Fruit fly (Drosophila melanogaster) whole organism, embryonic: ENCODE results near the gene CG14440.

ENCODE experiments used
- Ada2b ChIP-seq: fragments of 200-800 bp; sonication (Bioruptor generic); IDR thresholded peaks from 2 replicates; pipeline ENCODE4 v1.3.6; 2022; ENCODE audit warnings: missing biosample characterization, missing genetic modification characterization
- Aef1 ChIP-seq: fragments of 200-800 bp; sonication (Bioruptor generic); IDR thresholded peaks from 3 replicates; pipeline ENCODE4 v1.3.6; 2022; ENCODE audit warnings: missing biosample characterization, missing genetic modification characterization
- Atf-2 ChIP-seq: fragments of 200-800 bp; sonication (Bioruptor generic); optimal IDR thresholded peaks from 2 replicates; lab custom pipeline; 2016; ENCODE audit warnings: missing biosample characterization, missing genetic modification characterization
- CG10979 ChIP-seq: fragments of 200-800 bp; sonication (Bioruptor generic); optimal IDR thresholded peaks from 2 replicates; lab custom pipeline; 2018; ENCODE audit warnings: missing biosample characterization, mild to moderate bottlenecking, missing genetic modification characterization, moderate library complexity
- CG15601 ChIP-seq: fragments of 200-800 bp; sonication (Bioruptor generic); optimal IDR thresholded peaks from 3 replicates; lab custom pipeline; 2019; ENCODE audit warnings: missing biosample characterization, mild to moderate bottlenecking, missing genetic modification characterization, moderate library complexity
- CG16779 ChIP-seq: fragments of 200-800 bp; sonication (Bioruptor generic); IDR thresholded peaks from 2 replicates; pipeline ENCODE4 v1.3.6; 2022; ENCODE audit warnings: missing biosample characterization, missing genetic modification characterization
- CG1832 ChIP-seq: fragments of 200-800 bp; sonication (Bioruptor generic); optimal IDR thresholded peaks from 2 replicates; lab custom pipeline; 2017; ENCODE audit warnings: missing biosample characterization, mild to moderate bottlenecking, missing genetic modification characterization, inconsistent platforms
- CG3407 ChIP-seq: fragments of 200-800 bp; sonication (Bioruptor generic); optimal IDR thresholded peaks from 2 replicates; lab custom pipeline; 2018; ENCODE audit warnings: missing biosample characterization, mild to moderate bottlenecking, missing genetic modification characterization
- CG4854 ChIP-seq: fragments of 200-800 bp; sonication (Bioruptor generic); optimal IDR thresholded peaks from 2 replicates; lab custom pipeline; 2016; ENCODE audit warnings: missing biosample characterization, missing genetic modification characterization, inconsistent platforms
- CG6683 ChIP-seq: fragments of 200-800 bp; sonication (Bioruptor generic); optimal IDR thresholded peaks from 2 replicates; lab custom pipeline; 2017; ENCODE audit warnings: missing biosample characterization, mild to moderate bottlenecking, missing genetic modification characterization, missing genetic modification reagents
- CG7745 ChIP-seq: fragments of 200-800 bp; sonication (Bioruptor generic); optimal IDR thresholded peaks from 2 replicates; lab custom pipeline; 2018; ENCODE audit warnings: missing biosample characterization, mild to moderate bottlenecking, missing genetic modification characterization, moderate library complexity
- CG9609 ChIP-seq: fragments of 200-800 bp; sonication (Bioruptor generic); optimal IDR thresholded peaks from 3 replicates; lab custom pipeline; 2016; ENCODE audit warnings: missing biosample characterization, missing genetic modification characterization
- CG9727 ChIP-seq: fragments of 200-800 bp; sonication (Bioruptor generic); optimal IDR thresholded peaks from 3 replicates; lab custom pipeline; 2017; ENCODE audit warnings: missing biosample characterization, mild to moderate bottlenecking, missing genetic modification characterization
- Chrac-16 ChIP-seq: fragments of 200-800 bp; sonication (Bioruptor generic); optimal IDR thresholded peaks from 3 replicates; lab custom pipeline; 2016; ENCODE audit warnings: missing biosample characterization, missing genetic modification characterization
- CoRest ChIP-seq: fragments of 200-800 bp; sonication (Bioruptor generic); optimal IDR thresholded peaks from 3 replicates; lab custom pipeline; 2018; ENCODE audit warnings: missing biosample characterization, mild to moderate bottlenecking, missing genetic modification characterization, moderate library complexity
- Dp ChIP-seq: fragments of 200-800 bp; sonication (Bioruptor generic); optimal IDR thresholded peaks from 2 replicates; lab custom pipeline; 2018; ENCODE audit warnings: missing biosample characterization, mild to moderate bottlenecking, missing genetic modification characterization, moderate library complexity
- Eip74EF ChIP-seq, 2 experiments: fragments of 200-800 bp in 1 of 2; fragments of >200 bp in 1 of 2; sonication (Bioruptor generic) in 1 of 2; optimal IDR thresholded peaks; 2 replicates each; lab custom pipeline; 2017 to 2019; ENCODE audit warnings: missing biosample characterization in 2 of 2, missing genetic modification characterization in 2 of 2, mild to moderate bottlenecking in 1 of 2, moderate library complexity in 1 of 2
- Elba2 ChIP-seq: fragments of 200-800 bp; sonication (Bioruptor generic); optimal IDR thresholded peaks from 3 replicates; lab custom pipeline; 2016; ENCODE audit warnings: missing biosample characterization, missing genetic modification characterization
- Ets65A ChIP-seq: fragments of 200-800 bp; sonication (Bioruptor generic); peaks from one replicate; lab custom pipeline; 2016; ENCODE audit warnings: missing biosample characterization, missing genetic modification characterization
- HLHmδ ChIP-seq: fragments of 200-800 bp; sonication (Bioruptor generic); optimal IDR thresholded peaks from 2 replicates; lab custom pipeline; 2018; ENCODE audit warnings: missing biosample characterization, mild to moderate bottlenecking, missing genetic modification characterization, moderate library complexity
- Hey ChIP-seq: fragments of 200-800 bp; sonication (Bioruptor generic); optimal IDR thresholded peaks from 3 replicates; lab custom pipeline; 2018; ENCODE audit warnings: missing biosample characterization, mild to moderate bottlenecking, missing genetic modification characterization
- Mrtf ChIP-seq: fragments of 200-800 bp; sonication (Bioruptor generic); IDR thresholded peaks from 3 replicates; pipeline ENCODE4 v1.3.6; 2022; ENCODE audit warnings: missing biosample characterization, missing genetic modification characterization
- Optix ChIP-seq: fragments of 200-800 bp; sonication (Bioruptor generic); IDR thresholded peaks from 3 replicates; pipeline ENCODE4 v1.3.6; 2022; ENCODE audit warnings: missing biosample characterization, missing genetic modification characterization
- Xrp1 ChIP-seq: fragments of 200-800 bp; sonication (Bioruptor generic); IDR thresholded peaks from 2 replicates; pipeline ENCODE4 v1.3.6; 2022; ENCODE audit warnings: missing biosample characterization, missing genetic modification characterization
- ara ChIP-seq: fragments of 200-800 bp; sonication (Bioruptor generic); IDR thresholded peaks from 2 replicates; pipeline ENCODE4 v1.3.6; 2022; ENCODE audit warnings: missing biosample characterization, missing genetic modification characterization
- bab2 ChIP-seq: fragments of 200-800 bp; sonication (Bioruptor generic); optimal IDR thresholded peaks from 2 replicates; lab custom pipeline; 2016; ENCODE audit warnings: missing biosample characterization, missing genetic modification characterization
- bcd ChIP-seq: fragments of 200-800 bp; sonication (Bioruptor generic); optimal IDR thresholded peaks from 2 replicates; lab custom pipeline; 2017; ENCODE audit warnings: missing biosample characterization, mild to moderate bottlenecking, missing genetic modification characterization
- chif ChIP-seq, 2 experiments: fragments of 200-800 bp; sonication (Bioruptor generic); optimal IDR thresholded peaks; 3 replicates each; lab custom pipeline; 2016; ENCODE audit warnings: missing biosample characterization in 2 of 2, missing genetic modification characterization in 2 of 2
- ci ChIP-seq: fragments of 200-800 bp; sonication (Bioruptor generic); IDR thresholded peaks from 3 replicates; pipeline ENCODE4 v1.3.6; 2022; ENCODE audit warnings: missing biosample characterization, missing genetic modification characterization
- dmrt11E ChIP-seq: fragments of 200-800 bp; sonication (Bioruptor generic); optimal IDR thresholded peaks from 3 replicates; lab custom pipeline; 2018; ENCODE audit warnings: missing biosample characterization, mild to moderate bottlenecking, missing genetic modification characterization, moderate library complexity
- fd64A ChIP-seq: fragments of 200-800 bp; sonication (Bioruptor generic); optimal IDR thresholded peaks from 3 replicates; lab custom pipeline; 2018; ENCODE audit warnings: missing biosample characterization, mild to moderate bottlenecking, missing genetic modification characterization
- gsb ChIP-seq: fragments of 200-800 bp; sonication (Bioruptor generic); IDR thresholded peaks from 2 replicates; pipeline ENCODE4 v1.3.6; 2022; ENCODE audit warnings: missing biosample characterization, missing genetic modification characterization
- gsb-n ChIP-seq: fragments of 200-800 bp; sonication (Bioruptor generic); optimal IDR thresholded peaks from 3 replicates; lab custom pipeline; 2018; ENCODE audit warnings: missing biosample characterization, mild to moderate bottlenecking, missing genetic modification characterization
- ham ChIP-seq: fragments of 200-800 bp; sonication (Bioruptor generic); IDR thresholded peaks from 2 replicates; pipeline ENCODE4 v1.3.6; 2022; ENCODE audit warnings: missing biosample characterization, missing genetic modification characterization
- hbn ChIP-seq: fragments of 200-800 bp; sonication (Bioruptor generic); IDR thresholded peaks from 2 replicates; pipeline ENCODE4 v1.3.6; 2022; ENCODE audit warnings: missing biosample characterization, missing genetic modification characterization; ENCODE audit not compliant: partially characterized antibody
- hkb ChIP-seq, 2 experiments: fragments of 200-800 bp in 1 of 2; fragments of >200 bp in 1 of 2; sonication (Bioruptor generic) in 1 of 2; IDR thresholded peaks in 1 of 2; optimal IDR thresholded peaks in 1 of 2; 2 replicates each; pipeline versions ENCODE4 v1.3.6 to Lab custom; 2017 to 2022; ENCODE audit warnings: missing biosample characterization in 1 of 2, missing genetic modification characterization in 1 of 2
- insv ChIP-seq, 2 experiments: fragments of 200-800 bp; sonication (Bioruptor generic); optimal IDR thresholded peaks; 3 replicates each; lab custom pipeline; 2016 to 2018; ENCODE audit warnings: missing biosample characterization in 2 of 2, missing genetic modification characterization in 2 of 2
- kni ChIP-seq: fragments of 200-800 bp; sonication (Bioruptor generic); optimal IDR thresholded peaks from 3 replicates; lab custom pipeline; 2017; ENCODE audit warnings: mild to moderate bottlenecking, missing biosample characterization, missing genetic modification reagents, missing genetic modification characterization
- lmd ChIP-seq: fragments of 200-800 bp; sonication (Bioruptor generic); IDR thresholded peaks from 2 replicates; pipeline ENCODE4 v1.3.6; 2022; ENCODE audit warnings: missing biosample characterization, missing genetic modification characterization
- onecut ChIP-seq: fragments of 200-800 bp; sonication (Bioruptor generic); IDR thresholded peaks from 2 replicates; pipeline ENCODE4 v1.3.6; 2022; ENCODE audit warnings: missing biosample characterization, missing genetic modification characterization
- pb ChIP-seq: fragments of 200-800 bp; sonication (Bioruptor generic); optimal IDR thresholded peaks from 3 replicates; lab custom pipeline; 2016; ENCODE audit warnings: missing biosample characterization, missing genetic modification characterization
- peb ChIP-seq: fragments of 200-800 bp; sonication (Bioruptor generic); IDR thresholded peaks from 2 replicates; pipeline ENCODE4 v1.3.6; 2022; ENCODE audit warnings: missing biosample characterization, missing genetic modification characterization
- salm ChIP-seq: fragments of 200-800 bp; sonication (Bioruptor generic); optimal IDR thresholded peaks from 2 replicates; lab custom pipeline; 2018; ENCODE audit warnings: missing biosample characterization, mild to moderate bottlenecking, missing genetic modification characterization
- slou ChIP-seq: fragments of 200-800 bp; sonication (Bioruptor generic); optimal IDR thresholded peaks from 3 replicates; lab custom pipeline; 2016; ENCODE audit warnings: missing biosample characterization, missing genetic modification characterization
- slp2 ChIP-seq: fragments of 200-800 bp; sonication (Bioruptor generic); optimal IDR thresholded peaks from 2 replicates; lab custom pipeline; 2016; ENCODE audit warnings: missing biosample characterization, missing genetic modification characterization
- twi ChIP-seq: fragments of 200-800 bp; optimal IDR thresholded peaks from 2 replicates; lab custom pipeline; 2019; ENCODE audit warnings: missing biosample characterization, mild to moderate bottlenecking, missing genetic modification characterization, moderate library complexity
- wdn ChIP-seq: fragments of 200-800 bp; sonication (Bioruptor generic); IDR thresholded peaks from 2 replicates; pipeline ENCODE4 v1.3.6; 2022; ENCODE audit warnings: missing biosample characterization, missing genetic modification characterization
- zen ChIP-seq: fragments of 200-800 bp; sonication (Bioruptor generic); optimal IDR thresholded peaks from 3 replicates; lab custom pipeline; 2018; ENCODE audit warnings: missing biosample characterization, mild to moderate bottlenecking, missing genetic modification characterization, moderate library complexity

The CG14440 gene

dm6 chrX:6678635-6679501 is 19.5 kb downstream of the CG14440 start, which contains the start of gene ND-ASHI (continued):
- TF ChIP-seq peb (GFP tag; lab: Robert Waterston, UW) (peak; percentile 90), CG3407 (GFP tag; lab: Kevin White, UChicago) (peak; percentile 84), twi (peak; percentile 73), insv (GFP tag; optimal IDR thresholded peaks at IDR 0.05; lab: Kevin White, UChicago) (peak; percentile 81 to 96), Dp (GFP tag; lab: Kevin White, UChicago) (no peak), gsb (GFP tag; lab: Robert Waterston, UW) (peak; percentile 91), CG9727 (GFP tag; lab: Kevin White, UChicago) (peak; percentile 95), CG9609 (GFP tag; lab: Kevin White, UChicago) (peak; percentile 84), hkb (optimal IDR thresholded peaks at IDR 0.05; lab: Kevin White, UChicago) (no peak), hkb (GFP tag; IDR thresholded peaks at IDR 0.05; lab: Robert Waterston, UW) (peak; percentile 97), CoRest (peak; percentile 92), Mrtf (GFP tag; lab: Robert Waterston, UW) (peak; percentile 93), lmd (peak; percentile 96), zen (tag; lab: Kevin White, UChicago) (peak; percentile 84), chif (GFP tag; optimal IDR thresholded peaks at IDR 0.05; lab: Kevin White, UChicago) (peak; percentile 88 to 90), dmrt11E (tag; lab: Kevin White, UChicago) (peak; percentile 84), gsb-n (tag; lab: Kevin White, UChicago) (peak; percentile 84), CG7745 (no peak), ham (peak; percentile 88; the same call in 1 of the 2 replicates), Eip74EF (GFP tag; optimal IDR thresholded peaks at IDR 0.05; lab: Kevin White, UChicago) (peak in 1 of 2 experiments; percentile 88), Atf-2 (GFP tag; lab: Kevin White, UChicago) (peak; percentile 88), kni (GFP tag; lab: Kevin White, UChicago) (peak; percentile 34), salm (tag; lab: Kevin White, UChicago) (peak; percentile 84), Ets65A (GFP tag; lab: Kevin White, UChicago) (peak; percentile 98), CG1832 (no peak), slou (GFP tag; lab: Kevin White, UChicago) (peak; percentile 87), CG10979 (peak; percentile 89), Hey (tag; lab: Kevin White, UChicago) (no peak), CG15601 (peak; percentile 83), CG4854 (GFP tag; lab: Kevin White, UChicago) (peak; percentile 93), onecut (GFP tag; lab: Robert Waterston, UW) (peak; percentile 87), CG16779 (GFP tag; lab: Robert Waterston, UW) (peak; percentile 96), fd64A (peak; percentile 81), ara (GFP tag; lab: Robert Waterston, UW) (peak; percentile 94), pb (GFP tag; lab: Kevin White, UChicago) (peak; percentile 80), bcd (GFP tag; lab: Kevin White, UChicago) (peak; percentile 95), hbn (GFP tag; lab: Robert Waterston, UW) (no peak), Chrac-16 (peak; percentile 94), HLHmδ (GFP tag; lab: Kevin White, UChicago) (no peak), ci (peak; percentile 97), Optix (peak; percentile 94), Elba2 (GFP tag; lab: Kevin White, UChicago) (peak; percentile 81), CG6683 (GFP tag; lab: Kevin White, UChicago) (peak; percentile 88), slp2 (peak; percentile 83), bab2 (GFP tag; lab: Kevin White, UChicago) (peak; percentile 93), Aef1 (peak; percentile 95), wdn (GFP tag; lab: Robert Waterston, UW) (peak; percentile 97), Ada2b (peak; percentile 96), Xrp1 (GFP tag; lab: Robert Waterston, UW) (peak; percentile 96)
